Fruit fly (Drosophila melanogaster): ENCODE measurements around the gene MFS3.

Gene MFS3

DNA sequence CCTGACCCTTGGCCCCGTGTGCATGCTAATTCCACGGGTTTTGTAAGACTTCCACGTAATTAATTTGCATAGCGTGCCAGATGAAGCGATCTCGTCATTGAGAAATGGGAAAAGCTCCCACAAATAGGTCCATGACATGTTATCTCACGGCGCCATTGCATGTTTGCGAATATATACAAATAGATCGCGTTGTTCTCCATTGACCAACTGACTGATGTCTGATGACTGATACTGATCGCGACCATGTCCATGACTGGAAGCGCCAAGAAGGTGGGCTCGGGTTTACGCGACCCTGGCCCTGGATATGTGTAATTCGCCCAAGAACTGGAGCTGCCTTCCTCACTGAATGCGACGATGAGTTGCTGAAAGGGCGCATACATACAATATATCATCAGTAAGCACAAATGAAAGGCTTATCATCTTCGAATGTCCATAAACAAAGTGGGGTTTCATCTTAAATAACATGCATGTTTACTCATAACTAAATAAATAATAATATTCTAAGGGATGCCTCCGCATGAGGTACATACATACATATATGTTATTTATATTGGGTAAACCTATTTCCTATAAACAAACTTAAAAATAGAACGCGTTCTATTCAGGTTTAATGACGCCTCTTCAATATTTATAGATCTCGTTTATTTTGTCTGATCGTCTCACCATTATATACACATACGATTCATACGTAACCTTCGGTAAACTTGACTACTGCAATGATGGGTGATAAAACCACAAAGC lies 19.8 kb upstream of the MFS3 start (continued):
- no peak for TF ChIP-seq vfl (GFP tag; optimal IDR thresholded peaks at IDR 0.05)
- no peak for TF ChIP-seq crp (GFP tag; optimal IDR thresholded peaks at IDR 0.05)
- TF ChIP-seq Bdp1 (GFP tag; optimal IDR thresholded peaks at IDR 0.05): no peak
- TF ChIP-seq zen (tag; optimal IDR thresholded peaks at IDR 0.05): no peak
- TF ChIP-seq HLH54F (GFP tag; optimal IDR thresholded peaks at IDR 0.05): no peak
- TF ChIP-seq sr (GFP tag; IDR thresholded peaks at IDR 0.05): no peak
- no peak for TF ChIP-seq Scr (GFP tag; IDR thresholded peaks at IDR 0.05; ENCODE audit: partially characterized antibody)
- no peak for TF ChIP-seq al (GFP tag; IDR thresholded peaks at IDR 0.05)
- TF ChIP-seq fd102C (GFP tag; optimal IDR thresholded peaks at IDR 0.05): no peak
- no peak for TF ChIP-seq otp (GFP tag; IDR thresholded peaks at IDR 0.05)
- TF ChIP-seq CG4424 (GFP tag; optimal IDR thresholded peaks at IDR 0.05): peak; percentile 11
- no peak for TF ChIP-seq br (optimal IDR thresholded peaks at IDR 0.05)
- TF ChIP-seq crc (GFP tag; optimal IDR thresholded peaks at IDR 0.05): no peak
- peak; percentile 20 for TF ChIP-seq CG12391 (tag; optimal IDR thresholded peaks at IDR 0.05)
- peak; percentile 29 for TF ChIP-seq CG18476 (GFP tag; optimal IDR thresholded peaks at IDR 0.05)
- peak; percentile 74 for TF ChIP-seq CG7745 (tag; optimal IDR thresholded peaks at IDR 0.05)
- TF ChIP-seq her (GFP tag; optimal IDR thresholded peaks at IDR 0.05): no peak
- no peak for TF ChIP-seq CG13296 (GFP tag; optimal IDR thresholded peaks at IDR 0.05)
- TF ChIP-seq CG2678 (tag; optimal IDR thresholded peaks at IDR 0.05): peak; percentile 72
- TF ChIP-seq pita (GFP tag; optimal IDR thresholded peaks at IDR 0.05): no peak
- no peak for TF ChIP-seq ase (GFP tag; IDR thresholded peaks at IDR 0.05)
- TF ChIP-seq CG11456 (GFP tag; IDR thresholded peaks at IDR 0.05): no peak
- no peak for TF ChIP-seq CG18011 (GFP tag; optimal IDR thresholded peaks at IDR 0.05)
- no peak for TF ChIP-seq CG10462 (GFP tag; optimal IDR thresholded peaks at IDR 0.05)
- TF ChIP-seq emc (GFP tag; optimal IDR thresholded peaks at IDR 0.05): no peak
- peak; percentile 69 for TF ChIP-seq CG15601 (tag; optimal IDR thresholded peaks at IDR 0.05)
- no peak for TF ChIP-seq zf30C (GFP tag; optimal IDR thresholded peaks at IDR 0.05)
- TF ChIP-seq Chrac-16 (GFP tag; optimal IDR thresholded peaks at IDR 0.05): no peak
- TF ChIP-seq Blimp-1 (GFP tag; optimal IDR thresholded peaks at IDR 0.05): peak; percentile 77
- TF ChIP-seq CG7357 (GFP tag; IDR thresholded peaks at IDR 0.05): no peak
- no peak for TF ChIP-seq CG17912 (GFP tag; optimal IDR thresholded peaks at IDR 0.05)
- TF ChIP-seq gcm (GFP tag; optimal IDR thresholded peaks at IDR 0.05): peak; percentile 55
- TF ChIP-seq CG15479 (GFP tag; optimal IDR thresholded peaks at IDR 0.05): no peak
- no peak for TF ChIP-seq luna (GFP tag; optimal IDR thresholded peaks at IDR 0.05)
- TF ChIP-seq Hmr (GFP tag; optimal IDR thresholded peaks at IDR 0.05): no peak
- TF ChIP-seq vnd (GFP tag; IDR thresholded peaks at IDR 0.05; ENCODE audit: partially characterized antibody): no peak
- TF ChIP-seq Neu2 (GFP tag; optimal IDR thresholded peaks at IDR 0.05; ENCODE audit: borderline replicate concordance): no peak
- no peak for TF ChIP-seq CG4404 (GFP tag; IDR thresholded peaks at IDR 0.05)
- no peak for TF ChIP-seq danr (GFP tag; IDR thresholded peaks at IDR 0.05)
- TF ChIP-seq slp2 (GFP tag; optimal IDR thresholded peaks at IDR 0.05): no peak
- TF ChIP-seq CG17802 (tag; optimal IDR thresholded peaks at IDR 0.05): no peak
- TF ChIP-seq CG31224 (GFP tag; IDR thresholded peaks at IDR 0.05): no peak
- TF ChIP-seq Lhr (GFP tag; optimal IDR thresholded peaks at IDR 0.05): peak; percentile 52
- TF ChIP-seq CG3847 (GFP tag; IDR thresholded peaks at IDR 0.05): no peak
- no peak for TF ChIP-seq Dref (GFP tag; IDR thresholded peaks at IDR 0.05)
- TF ChIP-seq Atf6 (GFP tag; IDR thresholded peaks at IDR 0.05): no peak
- peak; percentile 43 for TF ChIP-seq CG8388 (GFP tag; optimal IDR thresholded peaks at IDR 0.05)
- no peak for TF ChIP-seq C15 (GFP tag; IDR thresholded peaks at IDR 0.05)
- TF ChIP-seq Meics (GFP tag; optimal IDR thresholded peaks at IDR 0.05): no peak
- TF ChIP-seq Trl (optimal IDR thresholded peaks at IDR 0.05): no peak
- no peak for TF ChIP-seq Trl (GFP tag; optimal IDR thresholded peaks at IDR 0.05)
